Worm (Caenorhabditis elegans): Measurements from ENCODE around the gene fbxc-53.

Gene fbxc-53

ce11 chrII:3705320-3705719 is 5.8 kb upstream of the fbxc-53 start, which contains the start of gene srx-108:
Gene srx-108, plus strand, starts transcription at chrII:3705620.
- TF ChIP-seq T22C8.4 (GFP tag; IDR thresholded peaks at IDR 0.05) (no peak), med-1 (GFP tag; optimal IDR thresholded peaks at IDR 0.05; ENCODE audit: insufficient read depth) (no peak), ztf-29 (GFP tag; IDR thresholded peaks at IDR 0.05) (no peak), cog-1 (tag; optimal IDR thresholded peaks at IDR 0.05) (no peak), tab-1 (GFP tag; IDR thresholded peaks at IDR 0.05) (no peak), ztf-23 (GFP tag; IDR thresholded peaks at IDR 0.05) (no peak), klf-2 (GFP tag; conservative IDR thresholded peaks at IDR 0.05) (no peak), flt-1 (GFP tag; IDR thresholded peaks at IDR 0.05) (no peak), ref-1 (GFP tag; conservative IDR thresholded peaks at IDR 0.05) (no peak)

ce11 chrII:3709255-3709654 is 1.8 kb upstream of the fbxc-53 start, which contains the start of gene srx-110:
Gene srx-110, plus strand, starts transcription at chrII:3709555.
- TF ChIP-seq cog-1 (tag; optimal IDR thresholded peaks at IDR 0.05) (no peak), klf-2 (GFP tag; conservative IDR thresholded peaks at IDR 0.05) (no peak), T22C8.4 (GFP tag; IDR thresholded peaks at IDR 0.05) (no peak), ztf-29 (GFP tag; IDR thresholded peaks at IDR 0.05) (no peak), ztf-23 (GFP tag; IDR thresholded peaks at IDR 0.05) (no peak), med-1 (GFP tag; optimal IDR thresholded peaks at IDR 0.05; ENCODE audit: insufficient read depth) (no peak)

- TF ChIP-seq ztf-23 (GFP tag; IDR thresholded peaks at IDR 0.05) (no peak), ztf-29 (GFP tag; IDR thresholded peaks at IDR 0.05) (no peak), tab-1 (GFP tag; IDR thresholded peaks at IDR 0.05) (no peak), cog-1 (tag; optimal IDR thresholded peaks at IDR 0.05) (no peak), med-1 (GFP tag; optimal IDR thresholded peaks at IDR 0.05; ENCODE audit: insufficient read depth) (no peak), flt-1 (GFP tag; IDR thresholded peaks at IDR 0.05) (no peak), ref-1 (GFP tag; conservative IDR thresholded peaks at IDR 0.05) (no peak), T22C8.4 (GFP tag; IDR thresholded peaks at IDR 0.05) (no peak), klf-2 (GFP tag; conservative IDR thresholded peaks at IDR 0.05) (no peak)
Measured at ce11 chrII:3714595-3714994, 3.5 kb downstream of the fbxc-53 start, which contains the start of gene srh-100. Gene srh-100, minus strand, starts transcription at chrII:3714695.

- TF ChIP-seq tab-1 (GFP tag; IDR thresholded peaks at IDR 0.05) = no peak
- no peak for TF ChIP-seq flt-1 (GFP tag; IDR thresholded peaks at IDR 0.05)
- no peak for TF ChIP-seq T22C8.4 (GFP tag; IDR thresholded peaks at IDR 0.05)
- no peak for TF ChIP-seq klf-2 (GFP tag; conservative IDR thresholded peaks at IDR 0.05)
- TF ChIP-seq cog-1 (tag; optimal IDR thresholded peaks at IDR 0.05) = no peak
- no peak for TF ChIP-seq ref-1 (GFP tag; conservative IDR thresholded peaks at IDR 0.05)
- TF ChIP-seq med-1 (GFP tag; optimal IDR thresholded peaks at IDR 0.05; ENCODE audit: insufficient read depth) = no peak
- TF ChIP-seq ztf-29 (GFP tag; IDR thresholded peaks at IDR 0.05) = no peak
- no peak for TF ChIP-seq ztf-23 (GFP tag; IDR thresholded peaks at IDR 0.05)
Measured at ce11 chrII:3716455-3716854, 5.4 kb downstream of the fbxc-53 start, which contains the start of gene srh-99. Gene srh-99, minus strand, starts transcription at chrII:3716555.

- no peak for TF ChIP-seq ztf-23 (GFP tag; IDR thresholded peaks at IDR 0.05)
- no peak for TF ChIP-seq klf-2 (GFP tag; conservative IDR thresholded peaks at IDR 0.05)
- TF ChIP-seq flt-1 (GFP tag; IDR thresholded peaks at IDR 0.05) = no peak
- TF ChIP-seq ref-1 (GFP tag; conservative IDR thresholded peaks at IDR 0.05) = no peak
- TF ChIP-seq T22C8.4 (GFP tag; IDR thresholded peaks at IDR 0.05) = no peak
- no peak for TF ChIP-seq med-1 (GFP tag; optimal IDR thresholded peaks at IDR 0.05; ENCODE audit: insufficient read depth)
- TF ChIP-seq ztf-29 (GFP tag; IDR thresholded peaks at IDR 0.05) = no peak
Measured at ce11 chrII:3716961-3717360, 5.9 kb downstream of the fbxc-53 start, which contains the start of gene fbxc-52. Gene fbxc-52, plus strand, starts transcription at chrII:3717261.

- no peak for TF ChIP-seq ztf-29 (GFP tag; IDR thresholded peaks at IDR 0.05)
- TF ChIP-seq med-1 (GFP tag; optimal IDR thresholded peaks at IDR 0.05; ENCODE audit: insufficient read depth) = no peak
- no peak for TF ChIP-seq ztf-23 (GFP tag; IDR thresholded peaks at IDR 0.05)
- TF ChIP-seq tab-1 (GFP tag; IDR thresholded peaks at IDR 0.05) = no peak
- TF ChIP-seq cog-1 (tag; optimal IDR thresholded peaks at IDR 0.05) = no peak
- TF ChIP-seq T22C8.4 (GFP tag; IDR thresholded peaks at IDR 0.05) = no peak
- TF ChIP-seq flt-1 (GFP tag; IDR thresholded peaks at IDR 0.05) = no peak
- TF ChIP-seq ref-1 (GFP tag; conservative IDR thresholded peaks at IDR 0.05) = no peak
- no peak for TF ChIP-seq klf-2 (GFP tag; conservative IDR thresholded peaks at IDR 0.05)
Measured at ce11 chrII:3721016-3721415, 9.9 kb downstream of the fbxc-53 start, which contains the start of gene C46E10.3. Gene C46E10.3, plus strand, starts transcription at chrII:3721316.

- TF ChIP-seq T22C8.4 (GFP tag; IDR thresholded peaks at IDR 0.05) (no peak), flt-1 (GFP tag; IDR thresholded peaks at IDR 0.05) (no peak), ztf-23 (GFP tag; IDR thresholded peaks at IDR 0.05) (no peak), ref-1 (GFP tag; conservative IDR thresholded peaks at IDR 0.05) (no peak), ztf-29 (GFP tag; IDR thresholded peaks at IDR 0.05) (no peak), tab-1 (GFP tag; IDR thresholded peaks at IDR 0.05) (no peak), klf-2 (GFP tag; conservative IDR thresholded peaks at IDR 0.05) (no peak), cog-1 (tag; optimal IDR thresholded peaks at IDR 0.05) (no peak), med-1 (GFP tag; optimal IDR thresholded peaks at IDR 0.05; ENCODE audit: insufficient read depth) (no peak)
Measured at ce11 chrII:3724175-3724715, 13.2 kb downstream of the fbxc-53 start, which contains the start of gene C46E10.1. Gene C46E10.1, plus strand, starts transcription at chrII:3724225.

- TF ChIP-seq ztf-29 (GFP tag; IDR thresholded peaks at IDR 0.05) (no peak), med-1 (GFP tag; optimal IDR thresholded peaks at IDR 0.05; ENCODE audit: insufficient read depth) (no peak), tab-1 (GFP tag; IDR thresholded peaks at IDR 0.05) (no peak)
Measured at ce11 chrII:3727996-3728395, 16.9 kb downstream of the fbxc-53 start, which contains the start of gene C46E10.8. Gene C46E10.8, minus strand, starts transcription at chrII:3728096.

ce11 chrII:3731723-3732122 is 20.6 kb downstream of the fbxc-53 start, which contains the start of the genes sdz-12 and bath-31:
Gene sdz-12, minus strand, starts transcription at chrII:3731823.
Gene bath-31, plus strand, starts transcription at chrII:3731973.
- TF ChIP-seq flt-1 (GFP tag; IDR thresholded peaks at IDR 0.05) (no peak), T22C8.4 (GFP tag; IDR thresholded peaks at IDR 0.05) (no peak), cog-1 (tag; optimal IDR thresholded peaks at IDR 0.05) (no peak), ref-1 (GFP tag; conservative IDR thresholded peaks at IDR 0.05) (no peak), klf-2 (GFP tag; conservative IDR thresholded peaks at IDR 0.05) (no peak), ztf-29 (GFP tag; IDR thresholded peaks at IDR 0.05) (no peak), tab-1 (GFP tag; IDR thresholded peaks at IDR 0.05) (no peak), ztf-23 (GFP tag; IDR thresholded peaks at IDR 0.05) (no peak), med-1 (GFP tag; optimal IDR thresholded peaks at IDR 0.05; ENCODE audit: insufficient read depth) (no peak)

Measured in whole organism, midembryonic.